Worm (Caenorhabditis elegans): ENCODE results near the gene ugt-5.
A peak's percentile ranks its signal among the peaks of the same experiment; 100 is the strongest.

Gene ugt-5

DNA sequence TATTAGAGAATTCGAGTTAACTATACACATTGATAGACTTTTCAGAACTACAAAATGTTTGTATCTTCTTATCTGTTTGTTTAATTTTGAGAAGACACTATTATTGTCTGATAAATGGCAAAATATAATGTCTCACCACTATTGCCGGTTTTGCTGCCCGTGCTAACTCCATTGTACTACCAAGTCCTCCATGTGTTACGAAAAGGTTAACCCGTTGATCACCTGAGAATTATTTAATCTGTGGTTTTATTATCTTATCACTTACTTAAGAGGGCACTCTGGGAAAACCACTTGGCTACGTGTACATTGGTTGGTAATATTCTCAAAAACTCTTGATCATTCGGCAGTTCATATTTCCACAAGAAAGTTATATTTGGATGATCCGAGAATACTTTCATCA, 3.2 kb upstream of the ugt-5 start:
- TF ChIP-seq hlh-11 (tag; optimal IDR thresholded peaks at IDR 0.05), result peak; percentile 34
- no peak for TF ChIP-seq nhr-111 (GFP tag; optimal IDR thresholded peaks at IDR 0.05)
- TF ChIP-seq egl-43 (GFP tag; IDR thresholded peaks at IDR 0.05), result no peak
- peak; percentile 29 for TF ChIP-seq nhr-28 (tag; optimal IDR thresholded peaks at IDR 0.05)
- no peak for TF ChIP-seq nhr-6 (tag; optimal IDR thresholded peaks at IDR 0.05)
- TF ChIP-seq dve-1 (tag; optimal IDR thresholded peaks at IDR 0.05; ENCODE audit: insufficient read depth), result peak; percentile 38

DNA sequence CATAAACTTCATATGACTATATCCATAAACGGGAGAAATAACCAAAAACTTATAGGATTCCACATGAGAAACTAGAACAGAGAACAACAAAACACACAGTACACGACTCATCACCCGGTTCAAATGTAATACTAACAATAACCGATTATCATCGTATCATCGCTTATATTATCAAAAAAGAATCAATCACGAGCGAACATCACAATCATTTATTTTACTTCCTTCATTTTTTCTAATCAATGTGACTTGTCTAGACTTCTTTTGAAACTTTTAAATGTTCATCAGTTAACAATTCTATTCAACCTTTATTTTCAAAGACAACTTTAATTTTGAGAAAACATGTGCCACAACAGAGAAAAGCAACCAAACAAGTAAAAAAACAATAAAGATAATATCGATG, 2.4 kb upstream of the ugt-5 start, which contains the start of gene ugt-4:
TSS of gene ugt-4 (minus strand) at position 141 of the 400 bp plus-strand sequence.
- TF ChIP-seq lin-1 (GFP tag; IDR thresholded peaks at IDR 0.05), result no peak
- TF ChIP-seq dpl-1 (GFP tag; optimal IDR thresholded peaks at IDR 0.05), result no peak
- TF ChIP-seq ama-1 (optimal IDR thresholded peaks at IDR 0.05), result no peak
- TF ChIP-seq aha-1 (tag), result no peak
- TF ChIP-seq rbr-2 (tag; optimal IDR thresholded peaks at IDR 0.05), result no peak
- no peak for TF ChIP-seq zag-1 (tag; optimal IDR thresholded peaks at IDR 0.05)
- no peak for TF ChIP-seq unc-130 (GFP tag; optimal IDR thresholded peaks at IDR 0.05)
- no peak for TF ChIP-seq cey-2 (tag; optimal IDR thresholded peaks at IDR 0.05; ENCODE audit: borderline replicate concordance, insufficient read depth)
- TF ChIP-seq attf-4 (tag; optimal IDR thresholded peaks at IDR 0.05), result no peak
- TF ChIP-seq ceh-20 (GFP tag; IDR thresholded peaks at IDR 0.05), result no peak
- TF ChIP-seq ctbp-1 (GFP tag; IDR thresholded peaks at IDR 0.05), result no peak
- TF ChIP-seq vab-7 (GFP tag; IDR thresholded peaks at IDR 0.05), result no peak
- no peak for TF ChIP-seq mdt-29 (GFP tag; IDR thresholded peaks at IDR 0.05)
- TF ChIP-seq daf-12 (tag; optimal IDR thresholded peaks at IDR 0.05), result no peak
- TF ChIP-seq skn-1 (tag; optimal IDR thresholded peaks at IDR 0.05), result no peak
- TF ChIP-seq fkh-10 (GFP tag; optimal IDR thresholded peaks at IDR 0.05), result no peak
- no peak for TF ChIP-seq lin-15B (tag; optimal IDR thresholded peaks at IDR 0.05)
- no peak for TF ChIP-seq egl-27 (tag; optimal IDR thresholded peaks at IDR 0.05)
- no peak for TF ChIP-seq nhr-6 (tag; optimal IDR thresholded peaks at IDR 0.05)
- TF ChIP-seq R02D3.7 (tag; optimal IDR thresholded peaks at IDR 0.05), result no peak
- peak; percentile 65 for TF ChIP-seq hlh-30 (tag; optimal IDR thresholded peaks at IDR 0.05; ENCODE audit: insufficient read depth)
- TF ChIP-seq dmd-6 (GFP tag; IDR thresholded peaks at IDR 0.05), result peak; percentile 61; the same call in 1 of the 2 replicates
- peak; percentile 53 for TF ChIP-seq nhr-77 (tag; optimal IDR thresholded peaks at IDR 0.05)
- TF ChIP-seq nhr-111 (GFP tag; optimal IDR thresholded peaks at IDR 0.05), result no peak
- TF ChIP-seq duxl-1 (tag; optimal IDR thresholded peaks at IDR 0.05; ENCODE audit: poor library complexity), result no peak
- no peak for TF ChIP-seq mxl-3 (GFP tag; optimal IDR thresholded peaks at IDR 0.05)
- TF ChIP-seq lsy-2 (tag; optimal IDR thresholded peaks at IDR 0.05), result no peak
- TF ChIP-seq fos-1 (tag; optimal IDR thresholded peaks at IDR 0.05), result no peak
- no peak for TF ChIP-seq zfp-3 (GFP tag; conservative IDR thresholded peaks at IDR 0.05)
- TF ChIP-seq snpc-4 (tag; optimal IDR thresholded peaks at IDR 0.05), result no peak
- peak in 1 of 2 experiments; percentile 80 for TF ChIP-seq unc-62 (GFP tag; optimal IDR thresholded peaks at IDR 0.05 in 1 of 2)
- no peak for TF ChIP-seq unc-62 (tag; optimal IDR thresholded peaks at IDR 0.05)
- peak; percentile 67 for TF ChIP-seq dve-1 (tag; optimal IDR thresholded peaks at IDR 0.05; ENCODE audit: insufficient read depth)
- no peak for TF ChIP-seq Y75B8A.6 (GFP tag; IDR thresholded peaks at IDR 0.05)
- TF ChIP-seq mxl-2 (GFP tag; conservative IDR thresholded peaks at IDR 0.05), result no peak
- TF ChIP-seq T20F7.1 (GFP tag; optimal IDR thresholded peaks at IDR 0.05), result peak; percentile 52
- no peak for TF ChIP-seq jun-1 (tag; optimal IDR thresholded peaks at IDR 0.05)
- TF ChIP-seq nhr-48 (tag; optimal IDR thresholded peaks at IDR 0.05), result no peak
- no peak for TF ChIP-seq nhr-10 (tag; optimal IDR thresholded peaks at IDR 0.05)
- TF ChIP-seq dmd-8 (GFP tag; IDR thresholded peaks at IDR 0.05), result no peak
- no peak for TF ChIP-seq spr-3 (GFP tag; optimal IDR thresholded peaks at IDR 0.05)
- no peak for TF ChIP-seq unc-39 (tag; optimal IDR thresholded peaks at IDR 0.05)
- no peak for TF ChIP-seq madf-9 (GFP tag; conservative IDR thresholded peaks at IDR 0.05)
- TF ChIP-seq Y48G9A.11 (GFP tag; IDR thresholded peaks at IDR 0.05), result no peak
- no peak for TF ChIP-seq tag-97 (GFP tag; IDR thresholded peaks at IDR 0.05)
- TF ChIP-seq pqm-1 (tag; optimal IDR thresholded peaks at IDR 0.05), result peak; percentile 49
- no peak for TF ChIP-seq zfp-2 (tag; optimal IDR thresholded peaks at IDR 0.05)
- TF ChIP-seq snpc-1.2 (GFP tag; IDR thresholded peaks at IDR 0.05), result no peak
